Fruit fly (Drosophila melanogaster) whole organism, prepupa: ENCODE data around the gene CG6650.
A peak's percentile ranks its signal among the peaks of the same experiment; 100 is the strongest.

Experiments used
- Blimp-1 ChIP-seq: fragments of 200-800 bp; sonication (Bioruptor generic); optimal IDR thresholded peaks from 3 replicates; lab custom pipeline; 2017; ENCODE audit warnings: missing biosample characterization, missing genetic modification characterization, mild to moderate bottlenecking, moderate library complexity, missing genetic modification reagents
- CG10669 ChIP-seq: fragments of 200-800 bp; sonication (Bioruptor generic); optimal IDR thresholded peaks from 3 replicates; lab custom pipeline; 2018; ENCODE audit warnings: missing biosample characterization, mild to moderate bottlenecking, missing genetic modification characterization, moderate library complexity
- CG11294 ChIP-seq: fragments of 200-800 bp; sonication (Bioruptor generic); IDR thresholded peaks from 2 replicates; pipeline ENCODE4 v1.3.6; 2022; ENCODE audit warnings: missing biosample characterization, missing genetic modification characterization
- CG11762 ChIP-seq: fragments of 200-800 bp; sonication (Bioruptor generic); optimal IDR thresholded peaks from 3 replicates; lab custom pipeline; 2016; ENCODE audit warnings: missing biosample characterization, missing genetic modification characterization; ENCODE audit not compliant: insufficient read depth
- CG11902 ChIP-seq: fragments of 200-800 bp; sonication (Bioruptor generic); optimal IDR thresholded peaks from 3 replicates; lab custom pipeline; 2016; ENCODE audit warnings: missing biosample characterization, missing genetic modification characterization
- CG15336 ChIP-seq: fragments of 200-800 bp; sonication (Bioruptor generic); IDR thresholded peaks from 2 replicates; pipeline ENCODE4 v1.3.6; 2022; ENCODE audit warnings: missing biosample characterization, missing genetic modification characterization
- CG1621 ChIP-seq: fragments of 200-800 bp; sonication (Bioruptor generic); optimal IDR thresholded peaks from 3 replicates; lab custom pipeline; 2018; ENCODE audit warnings: missing biosample characterization, mild to moderate bottlenecking, missing genetic modification characterization
- CG16779 ChIP-seq: fragments of 200-800 bp; sonication (Bioruptor generic); optimal IDR thresholded peaks from 3 replicates; lab custom pipeline; 2017; ENCODE audit warnings: missing biosample characterization, mild to moderate bottlenecking, missing genetic modification characterization
- CG3032 ChIP-seq: fragments of 200-800 bp; optimal IDR thresholded peaks from 2 replicates; lab custom pipeline; 2019; ENCODE audit warnings: missing biosample characterization, mild to moderate bottlenecking, missing genetic modification characterization, moderate library complexity
- CG31627 ChIP-seq: fragments of 200-800 bp; sonication (Bioruptor generic); optimal IDR thresholded peaks from 3 replicates; lab custom pipeline; 2016; ENCODE audit warnings: missing biosample characterization, missing genetic modification characterization
- CG32006 ChIP-seq: fragments of 200-800 bp; sonication (Bioruptor generic); optimal IDR thresholded peaks from 3 replicates; lab custom pipeline; 2017; ENCODE audit warnings: missing biosample characterization, mild to moderate bottlenecking, missing genetic modification characterization
- CG34406 ChIP-seq: fragments of 200-800 bp; sonication (Bioruptor generic); optimal IDR thresholded peaks from 3 replicates; lab custom pipeline; 2016; ENCODE audit warnings: missing biosample characterization, missing genetic modification characterization
- CG6163 ChIP-seq: fragments of 200-800 bp; sonication (Bioruptor generic); IDR thresholded peaks from 3 replicates; pipeline ENCODE4 v1.3.6; 2022; ENCODE audit warnings: missing biosample characterization, missing genetic modification characterization
- CG6276 ChIP-seq: fragments of 200-800 bp; sonication (Bioruptor generic); optimal IDR thresholded peaks from 2 replicates; lab custom pipeline; 2017; ENCODE audit warnings: missing biosample characterization, mild to moderate bottlenecking, missing genetic modification characterization
- CG6808 ChIP-seq: fragments of 200-800 bp; sonication (Bioruptor generic); optimal IDR thresholded peaks from 3 replicates; lab custom pipeline; 2017; ENCODE audit warnings: missing biosample characterization, missing genetic modification characterization, mild to moderate bottlenecking, moderate library complexity, missing genetic modification reagents
- CG7368 ChIP-seq: fragments of 200-800 bp; sonication (Bioruptor generic); optimal IDR thresholded peaks from 3 replicates; lab custom pipeline; 2016; ENCODE audit warnings: missing biosample characterization, missing genetic modification characterization
- CG8319 ChIP-seq: fragments of 200-800 bp; sonication (Bioruptor generic); optimal IDR thresholded peaks from 3 replicates; lab custom pipeline; 2016; ENCODE audit warnings: missing biosample characterization, missing genetic modification characterization
- CG9139 ChIP-seq: fragments of 200-800 bp; sonication (Bioruptor generic); optimal IDR thresholded peaks from 3 replicates; lab custom pipeline; 2017; ENCODE audit warnings: missing biosample characterization, mild to moderate bottlenecking, missing genetic modification characterization
- Eip78C ChIP-seq: fragments of 200-800 bp; sonication (Bioruptor generic); peaks from one replicate; lab custom pipeline; 2016; ENCODE audit warnings: missing biosample characterization, missing genetic modification characterization
- Gug ChIP-seq: fragments of 200-800 bp; sonication (Bioruptor generic); IDR thresholded peaks from 2 replicates; pipeline ENCODE4 v1.3.6; 2022; ENCODE audit warnings: missing biosample characterization, missing genetic modification characterization
- Hr38 ChIP-seq: sonication (Bioruptor generic); optimal IDR thresholded peaks from 2 replicates; lab custom pipeline; 2016; ENCODE audit warnings: missing biosample characterization, missing genetic modification characterization
- Hr39 ChIP-seq: fragments of 200-800 bp; sonication (Bioruptor generic); optimal IDR thresholded peaks from 2 replicates; lab custom pipeline; 2016; ENCODE audit warnings: missing biosample characterization, missing genetic modification characterization
- Hr4 ChIP-seq: fragments of 200-800 bp; sonication (Bioruptor generic); optimal IDR thresholded peaks from 3 replicates; lab custom pipeline; 2016; ENCODE audit warnings: missing biosample characterization, missing genetic modification characterization
- Lpt ChIP-seq: fragments of 200-800 bp; sonication (Bioruptor generic); optimal IDR thresholded peaks from 3 replicates; lab custom pipeline; 2016; ENCODE audit warnings: missing biosample characterization, missing genetic modification characterization
- Met ChIP-seq: fragments of 200-800 bp; sonication (Bioruptor generic); optimal IDR thresholded peaks from 3 replicates; lab custom pipeline; 2016; ENCODE audit warnings: missing biosample characterization, missing genetic modification characterization
- OdsH ChIP-seq: fragments of 200-800 bp; sonication (Bioruptor generic); optimal IDR thresholded peaks from 3 replicates; lab custom pipeline; 2016; ENCODE audit warnings: missing biosample characterization, missing genetic modification characterization
- Smox ChIP-seq: fragments of 200-800 bp; sonication (Bioruptor generic); optimal IDR thresholded peaks from 3 replicates; lab custom pipeline; 2016; ENCODE audit warnings: missing biosample characterization, missing genetic modification characterization
- Sox14 ChIP-seq: fragments of 200-800 bp; sonication (Bioruptor generic); optimal IDR thresholded peaks from 3 replicates; lab custom pipeline; 2016; ENCODE audit warnings: missing biosample characterization, missing genetic modification characterization
- achi ChIP-seq: fragments of 200-800 bp; sonication (Bioruptor generic); optimal IDR thresholded peaks from 3 replicates; lab custom pipeline; 2016; ENCODE audit warnings: missing biosample characterization, missing genetic modification characterization
- cyc ChIP-seq: fragments of 200-800 bp; sonication (Bioruptor generic); optimal IDR thresholded peaks from 3 replicates; lab custom pipeline; 2016; ENCODE audit warnings: missing biosample characterization, missing genetic modification characterization
- dac ChIP-seq: fragments of 200-800 bp; sonication (Bioruptor generic); optimal IDR thresholded peaks from 2 replicates; lab custom pipeline; 2017; ENCODE audit warnings: missing biosample characterization, mild to moderate bottlenecking, missing genetic modification characterization
- eg ChIP-seq: fragments of 200-800 bp; sonication (Bioruptor generic); IDR thresholded peaks from 3 replicates; pipeline ENCODE4 v1.3.6; 2022; ENCODE audit warnings: missing biosample characterization, missing genetic modification characterization
- esn ChIP-seq: fragments of 200-800 bp; sonication (Bioruptor generic); optimal IDR thresholded peaks from 2 replicates; lab custom pipeline; 2016; ENCODE audit warnings: missing biosample characterization, mild to moderate bottlenecking, missing genetic modification characterization, moderate library complexity
- fd59A ChIP-seq: fragments of 200-800 bp; sonication (Bioruptor generic); optimal IDR thresholded peaks from 2 replicates; lab custom pipeline; 2017; ENCODE audit warnings: missing biosample characterization, mild to moderate bottlenecking, missing genetic modification characterization, missing genetic modification reagents
- fd85E ChIP-seq: fragments of 200-800 bp; sonication (Bioruptor generic); optimal IDR thresholded peaks from 3 replicates; lab custom pipeline; 2016; ENCODE audit warnings: missing biosample characterization, missing genetic modification characterization
- fkh ChIP-seq: fragments of 200-800 bp; sonication (Bioruptor generic); optimal IDR thresholded peaks from 3 replicates; lab custom pipeline; 2017; ENCODE audit warnings: missing biosample characterization, mild to moderate bottlenecking, missing genetic modification characterization, moderate library complexity
- lz ChIP-seq: fragments of 200-800 bp; sonication (Bioruptor generic); optimal IDR thresholded peaks from 3 replicates; lab custom pipeline; 2016; ENCODE audit warnings: missing biosample characterization, missing genetic modification characterization
- pdm3 ChIP-seq: fragments of 200-800 bp; sonication (Bioruptor generic); optimal IDR thresholded peaks from 3 replicates; lab custom pipeline; 2016; ENCODE audit warnings: missing biosample characterization, missing genetic modification characterization
- salr ChIP-seq, 2 experiments: fragments of 200-800 bp; sonication (Bioruptor generic); optimal IDR thresholded peaks; 3 replicates each; lab custom pipeline; 2016 to 2018; ENCODE audit warnings: missing biosample characterization in 2 of 2, missing genetic modification characterization in 2 of 2, mild to moderate bottlenecking in 1 of 2
- spab ChIP-seq: fragments of 200-800 bp; sonication (Bioruptor generic); optimal IDR thresholded peaks from 2 replicates; lab custom pipeline; 2017; ENCODE audit warnings: missing biosample characterization, mild to moderate bottlenecking, missing genetic modification characterization, missing genetic modification reagents
- ss ChIP-seq, 2 experiments: fragments of 200-800 bp; sonication (Bioruptor generic); optimal IDR thresholded peaks; 2 replicates in 1 of 2; 3 replicates in 1 of 2; lab custom pipeline; 2017 to 2018; ENCODE audit warnings: mild to moderate bottlenecking in 2 of 2, missing biosample characterization in 2 of 2, missing genetic modification characterization in 2 of 2, moderate library complexity in 1 of 2
- svp ChIP-seq: fragments of 200-800 bp; sonication (Bioruptor generic); peaks from one replicate; lab custom pipeline; 2016; ENCODE audit warnings: missing biosample characterization, missing genetic modification characterization
- topi ChIP-seq: fragments of 200-800 bp; sonication (Bioruptor generic); optimal IDR thresholded peaks from 3 replicates; lab custom pipeline; 2016; ENCODE audit warnings: missing biosample characterization, missing genetic modification characterization
- vri ChIP-seq: fragments of 200-800 bp; sonication (Bioruptor generic); optimal IDR thresholded peaks from 3 replicates; lab custom pipeline; 2016; ENCODE audit warnings: missing biosample characterization, mild to moderate bottlenecking, missing genetic modification characterization

The CG6650 gene

dm6 chr3L:14064065-14064414 is 32.8 kb downstream of the CG6650 start:
- TF ChIP-seq eg (GFP tag; lab: Robert Waterston, UW) (0 out of 3 replicates have a peak, but pooled peaks have one; percentile 19), CG32006 (no peak)

- TF ChIP-seq CG16779 (tag; lab: Kevin White, UChicago), result no peak
- no peak for TF ChIP-seq dac (GFP tag; lab: Kevin White, UChicago)
- no peak for TF ChIP-seq CG11762 (GFP tag; lab: Kevin White, UChicago)
- TF ChIP-seq CG7368, result no peak
- no peak for TF ChIP-seq CG6808
- no peak for TF ChIP-seq Gug (GFP tag; lab: Robert Waterston, UW)
- TF ChIP-seq CG34406 (GFP tag; lab: Kevin White, UChicago), result no peak
- peak; percentile 23 for TF ChIP-seq CG3032
- no peak for TF ChIP-seq fkh (GFP tag; lab: Kevin White, UChicago)
- TF ChIP-seq esn (GFP tag; lab: Kevin White, UChicago), result peak; percentile 22
- no peak for TF ChIP-seq lz
- TF ChIP-seq vri (GFP tag; lab: Kevin White, UChicago), result peak; percentile 44
- TF ChIP-seq topi, result no peak
- no peak for TF ChIP-seq CG8319
- TF ChIP-seq CG10669 (GFP tag; lab: Kevin White, UChicago), result no peak
- TF ChIP-seq Smox (GFP tag; lab: Kevin White, UChicago), result no peak
- no peak for TF ChIP-seq Lpt (GFP tag; lab: Kevin White, UChicago)
- no peak for TF ChIP-seq pdm3 (GFP tag; lab: Kevin White, UChicago)
- TF ChIP-seq ss (GFP tag; optimal IDR thresholded peaks at IDR 0.05; lab: Kevin White, UChicago), result no peak
- peak; percentile 65 for TF ChIP-seq Eip78C (GFP tag; lab: Kevin White, UChicago)
- TF ChIP-seq Hr38 (GFP tag; lab: Kevin White, UChicago), result no peak
- TF ChIP-seq Blimp-1, result peak; percentile 38
- peak; percentile 17 for TF ChIP-seq Sox14 (GFP tag; lab: Kevin White, UChicago)
- no peak for TF ChIP-seq achi (GFP tag; lab: Kevin White, UChicago)
- no peak for TF ChIP-seq Hr4 (GFP tag; lab: Kevin White, UChicago)
- TF ChIP-seq CG11294, result no peak
- no peak for TF ChIP-seq salr (GFP tag; optimal IDR thresholded peaks at IDR 0.05; lab: Kevin White, UChicago)
- TF ChIP-seq svp, result peak; percentile 79
- TF ChIP-seq CG6276 (GFP tag; lab: Kevin White, UChicago), result no peak
- TF ChIP-seq Hr39 (GFP tag; lab: Kevin White, UChicago), result no peak
- no peak for TF ChIP-seq fd85E (GFP tag; lab: Kevin White, UChicago)
- no peak for TF ChIP-seq CG1621
- TF ChIP-seq fd59A, result no peak
- no peak for TF ChIP-seq CG6163 (GFP tag; lab: Robert Waterston, UW)
- TF ChIP-seq CG9139 (GFP tag; lab: Kevin White, UChicago), result no peak
- no peak for TF ChIP-seq CG31627
- TF ChIP-seq cyc (GFP tag; lab: Kevin White, UChicago), result no peak
- no peak for TF ChIP-seq CG15336 (GFP tag; lab: Robert Waterston, UW)
- peak; percentile 8 for TF ChIP-seq Met (GFP tag; lab: Kevin White, UChicago)
- TF ChIP-seq spab, result no peak
- TF ChIP-seq CG11902 (GFP tag; lab: Kevin White, UChicago), result no peak
- TF ChIP-seq OdsH, result no peak
- TF ChIP-seq CG32006, result no peak
- TF ChIP-seq, all 60 proteins: peak for 8
Observed at dm6 chr3L:14071621-14072020, 40.4 kb downstream of the CG6650 start, which contains the start of gene Pex1. Gene Pex1, plus strand, starts transcription at chr3L:14071892.
